Fruit fly (Drosophila melanogaster) whole organism, larva: Measurements from ENCODE around the gene saturn.

Source experiments
- noc ChIP-seq: fragments of 200-800 bp; sonication (Bioruptor generic); optimal IDR thresholded peaks from 3 replicates; lab custom pipeline; 2019; ENCODE audit warnings: missing biosample characterization, mild to moderate bottlenecking, missing genetic modification characterization, moderate library complexity

Gene saturn

DNA sequence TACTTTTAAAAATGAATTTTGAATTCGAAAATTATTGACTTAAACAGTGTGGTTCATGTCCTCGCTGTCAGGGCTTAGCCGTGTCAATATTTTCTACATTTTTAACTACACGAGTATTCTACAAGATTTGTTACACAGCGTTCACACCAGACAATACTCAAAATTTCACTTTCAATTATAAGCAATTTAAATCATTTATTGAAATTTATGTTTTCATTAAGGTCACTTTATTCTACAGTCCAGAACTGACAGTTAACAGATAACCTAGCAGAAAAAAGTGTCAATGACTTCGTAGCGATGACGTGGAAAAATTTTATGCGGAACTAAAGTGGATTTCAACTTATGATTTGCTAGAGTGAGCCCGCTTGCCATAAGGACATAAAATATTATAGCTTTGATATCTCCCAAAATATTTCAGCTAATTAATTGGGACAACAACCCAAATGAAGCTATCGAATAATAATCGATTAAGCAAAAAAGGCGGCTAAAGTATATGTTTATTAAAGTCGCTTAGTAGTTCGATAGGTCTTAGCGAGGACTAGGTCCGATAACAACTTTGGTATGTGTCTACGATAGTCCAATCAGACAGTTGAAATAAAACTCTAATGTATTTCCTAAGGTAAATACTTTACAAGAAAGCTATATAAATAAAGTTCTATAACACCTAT, 13.0 kb upstream of the saturn start:
- TF ChIP-seq noc (tag; lab: Kevin White, UChicago) = no peak

DNA sequence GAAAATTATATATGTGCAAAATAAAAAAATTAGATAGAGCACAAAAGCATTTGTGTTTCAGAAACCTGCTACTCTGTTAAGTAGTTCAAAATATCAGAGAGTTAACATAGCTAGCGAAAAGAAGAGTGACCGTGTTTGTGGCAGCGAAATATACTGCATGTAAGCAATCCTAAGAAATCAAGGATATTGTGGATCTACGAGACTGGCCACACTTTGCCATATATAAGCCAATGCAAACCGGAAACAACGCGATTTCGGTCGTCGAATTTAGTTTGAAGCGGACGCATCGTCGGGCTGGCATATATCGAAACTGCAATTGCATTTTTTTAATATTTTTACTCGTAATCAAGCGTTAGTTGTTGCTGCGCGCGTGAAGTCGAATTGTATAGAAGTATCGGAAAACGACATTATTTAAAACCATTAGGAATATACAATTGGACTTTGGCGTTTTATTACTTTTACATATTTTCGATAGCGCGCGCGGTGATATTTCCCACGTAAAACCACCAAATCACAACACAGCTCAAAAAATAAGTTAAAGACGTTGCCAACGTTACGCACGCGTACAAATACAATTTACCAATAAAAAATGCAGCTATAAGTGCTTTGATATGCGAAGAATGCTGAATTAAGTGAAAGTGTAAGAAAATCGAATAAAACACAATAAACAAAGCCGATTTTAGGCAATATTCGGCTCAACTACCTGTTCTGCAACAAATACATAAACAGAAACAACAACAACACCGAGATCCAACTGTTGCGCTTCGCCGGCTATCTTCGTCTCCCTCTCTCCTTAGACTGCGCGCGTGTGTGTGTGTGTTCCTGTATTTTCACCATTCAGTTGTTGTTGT, 12.3 kb upstream of the saturn start, which contains the start of gene nuf:
TSS of gene nuf (plus strand) at position 246 of the 851 bp plus-strand sequence.
- peak; percentile 19 for TF ChIP-seq noc (tag; lab: Kevin White, UChicago)

DNA sequence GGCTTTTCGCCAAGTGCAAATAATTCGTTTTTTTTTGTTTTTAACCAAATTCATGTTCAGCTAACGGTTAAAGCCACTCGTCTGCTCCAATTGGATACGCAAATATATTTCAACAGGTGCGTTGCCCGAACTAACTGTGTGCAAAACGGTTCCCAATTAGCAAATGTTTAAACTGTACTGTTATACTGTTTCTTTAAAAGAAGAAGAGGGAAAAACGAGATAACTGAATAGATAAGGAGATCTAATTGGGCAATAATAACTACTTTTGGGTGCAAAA, 11.7 kb upstream of the saturn start:
- TF ChIP-seq noc (tag; lab: Kevin White, UChicago) = no peak

DNA sequence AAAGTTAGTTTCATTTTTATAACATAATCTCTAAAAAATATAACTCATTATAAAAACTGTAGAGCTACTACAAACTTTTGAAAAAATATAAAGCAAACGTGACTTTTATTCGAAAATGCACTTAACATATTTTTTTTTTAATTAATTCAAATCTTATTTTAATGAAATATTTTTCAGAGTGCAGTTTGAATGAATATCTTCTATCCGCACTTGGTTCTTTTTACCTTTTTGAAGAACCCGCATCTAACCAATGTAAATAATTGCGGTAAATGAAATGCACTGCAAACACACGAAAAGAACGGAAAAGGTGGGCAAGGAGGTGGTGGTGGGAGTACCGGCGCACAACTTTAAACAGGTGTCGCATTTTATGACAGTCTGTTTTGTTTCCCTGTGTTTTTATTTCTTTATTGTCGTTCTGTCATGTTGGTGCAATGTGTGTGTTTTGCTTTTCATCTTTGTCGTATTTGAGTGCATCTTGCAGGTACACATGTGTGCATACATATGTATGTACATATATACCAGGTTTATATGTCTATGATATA, 9.1 kb upstream of the saturn start:
- TF ChIP-seq noc (tag; lab: Kevin White, UChicago) = no peak

DNA sequence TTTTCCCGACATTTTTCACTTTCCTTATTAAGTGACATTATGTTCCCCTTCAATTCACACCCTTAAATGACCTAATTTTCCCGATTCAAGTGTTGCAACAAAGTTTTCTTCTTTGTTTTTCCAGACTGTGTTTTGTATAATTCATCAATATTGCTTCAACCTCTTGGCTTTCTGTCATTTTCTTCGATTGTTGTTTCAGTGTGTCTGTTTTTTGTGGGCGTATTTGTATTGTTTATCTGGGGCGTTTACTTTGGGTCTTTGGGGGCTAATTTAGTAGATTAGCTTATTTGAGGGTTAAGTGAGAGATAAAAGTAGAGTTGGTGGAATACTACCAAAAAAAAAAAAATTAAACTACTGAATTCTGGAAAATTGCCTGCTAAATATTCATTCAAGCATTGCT, 7.4 kb upstream of the saturn start:
- no peak for TF ChIP-seq noc (tag; lab: Kevin White, UChicago)

DNA sequence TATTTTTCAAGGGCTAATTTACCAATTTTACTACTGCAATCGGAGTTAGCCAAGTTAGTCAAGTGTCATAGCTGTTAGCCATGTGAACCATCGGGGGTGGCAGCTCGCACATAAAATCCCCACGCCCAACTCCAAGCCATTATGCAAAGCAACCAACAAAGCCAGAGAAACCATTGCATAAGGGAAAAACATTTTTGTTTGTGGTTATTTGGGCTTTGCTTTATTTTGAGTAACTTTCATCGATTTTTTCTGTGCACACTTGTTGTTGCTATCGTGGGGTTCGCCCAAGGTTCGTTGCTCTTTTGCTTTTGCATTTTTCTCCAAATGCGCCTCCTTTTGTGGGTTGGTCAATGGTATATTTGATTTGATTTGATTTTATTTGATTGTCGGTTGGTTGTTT, 4.9 kb upstream of the saturn start:
- no peak for TF ChIP-seq noc (tag; lab: Kevin White, UChicago)

DNA sequence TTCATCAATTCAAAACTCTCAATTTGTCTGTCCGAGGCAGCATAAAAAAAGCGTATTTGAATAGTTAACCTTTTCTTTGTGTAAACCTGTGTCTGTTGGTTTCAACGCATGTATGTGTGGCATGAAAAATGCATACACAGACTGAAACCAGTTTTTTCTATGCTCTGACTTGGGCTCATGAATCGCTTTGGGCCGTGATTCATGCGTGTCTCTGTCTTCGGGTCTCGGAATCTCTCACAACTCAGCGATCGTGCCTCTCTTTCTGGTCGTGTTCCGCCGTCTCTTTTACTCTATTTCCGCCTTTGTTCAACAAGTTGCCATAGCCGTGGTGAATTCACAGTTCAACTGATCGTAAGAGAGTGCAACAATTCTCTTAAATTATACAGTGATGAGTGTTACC, 2.2 kb upstream of the saturn start:
- TF ChIP-seq noc (tag; lab: Kevin White, UChicago) = peak; percentile 8

DNA sequence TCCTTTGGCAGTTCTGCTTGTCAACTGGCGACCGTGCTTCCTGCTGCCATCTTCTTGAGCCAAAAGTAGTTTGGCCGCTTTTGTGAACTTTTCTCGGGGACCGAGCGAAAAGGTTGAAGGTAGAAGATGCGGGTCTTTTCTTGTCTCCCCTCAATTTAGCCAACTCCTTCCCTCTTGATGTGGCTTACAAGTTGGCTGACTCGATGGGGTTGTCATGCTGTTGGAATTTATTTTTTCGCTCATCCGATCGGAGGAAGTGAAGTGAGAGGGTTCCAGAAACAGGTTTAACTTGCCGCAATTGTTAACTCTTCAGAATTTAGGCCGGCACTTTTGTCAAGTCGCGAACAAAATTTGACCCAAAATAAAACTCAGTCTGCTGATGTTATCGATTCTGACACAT, 805 bp upstream of the saturn start:
- no peak for TF ChIP-seq noc (tag; lab: Kevin White, UChicago)

DNA sequence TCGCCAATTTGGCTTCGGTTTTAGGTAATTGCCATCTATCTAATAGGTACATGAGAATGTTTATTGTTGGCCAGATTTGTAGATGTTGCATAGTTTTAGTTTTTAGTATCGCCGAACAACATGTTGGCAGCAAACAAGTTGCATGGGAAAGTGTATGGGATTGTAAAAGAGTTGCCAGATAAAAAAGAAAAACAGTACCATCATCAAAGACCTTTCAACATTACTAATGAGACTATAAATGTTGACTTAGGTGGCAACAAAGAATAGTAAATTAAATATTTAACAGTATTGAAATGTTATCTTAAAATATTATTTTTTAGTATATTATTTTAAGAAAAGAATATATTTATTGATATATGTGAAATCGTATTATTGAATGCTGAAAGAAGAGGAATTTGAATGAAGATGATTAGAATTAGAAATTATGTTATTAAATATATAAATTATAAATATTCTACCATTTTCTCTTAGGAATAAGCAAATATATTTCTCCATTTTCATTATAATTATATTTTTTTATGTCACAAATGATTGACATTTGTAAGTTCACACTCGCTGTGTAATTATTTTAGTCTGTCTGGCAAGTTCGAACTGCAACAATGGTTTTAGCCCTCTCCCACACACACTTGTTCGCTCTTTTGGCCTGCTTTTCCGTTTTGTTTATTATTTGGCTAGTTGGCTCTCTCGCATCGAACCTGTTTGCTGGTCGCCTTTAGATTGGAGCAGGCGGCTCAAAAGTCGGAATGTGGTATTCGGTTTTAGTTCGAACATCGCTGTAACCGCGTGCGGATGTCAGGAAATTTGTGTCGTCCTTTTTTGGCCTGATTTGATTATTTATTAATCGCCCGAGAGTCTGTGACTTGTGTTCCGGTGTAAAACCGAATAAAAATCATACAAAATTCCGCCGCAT, 1.8 kb downstream of the saturn start:
- no peak for TF ChIP-seq noc (tag; lab: Kevin White, UChicago)

DNA sequence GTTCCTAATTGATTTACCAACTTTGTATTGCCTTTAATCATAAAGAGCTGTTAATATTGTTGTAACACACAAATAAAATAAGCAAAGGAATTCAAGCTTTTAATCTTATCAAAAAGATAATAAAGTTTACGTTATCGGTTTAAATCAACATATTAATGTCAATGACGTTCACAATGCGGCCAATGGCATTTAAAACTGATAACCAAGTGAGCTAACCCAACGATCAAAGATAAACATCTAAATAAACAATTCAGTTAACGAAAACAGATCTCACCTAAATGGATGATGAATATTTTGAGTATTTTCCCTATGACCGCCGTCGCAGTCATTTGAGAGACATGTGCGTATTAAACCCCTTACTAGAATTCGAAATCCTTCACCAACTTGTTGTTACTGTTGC, 4.2 kb downstream of the saturn start:
- no peak for TF ChIP-seq noc (tag; lab: Kevin White, UChicago)

DNA sequence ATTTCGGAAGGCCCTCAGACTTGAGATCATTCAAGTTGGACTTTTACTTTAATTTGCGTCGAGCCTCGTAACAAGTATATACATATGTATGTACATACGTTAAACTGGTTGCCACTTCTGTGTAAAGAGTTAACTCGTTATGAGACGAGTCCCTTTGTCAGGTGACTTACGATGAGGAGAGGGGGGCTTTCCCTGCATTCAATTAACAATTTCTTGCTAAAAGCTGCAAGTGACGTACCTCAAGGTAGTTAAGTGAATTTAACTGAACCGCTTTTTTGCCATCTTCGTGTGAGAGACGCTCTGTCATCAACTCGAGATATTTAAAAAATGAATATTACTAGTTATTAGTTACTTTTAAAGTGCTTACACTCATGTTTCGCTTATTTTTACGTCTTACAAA, 5.9 kb downstream of the saturn start:
- no peak for TF ChIP-seq noc (tag; lab: Kevin White, UChicago)

DNA sequence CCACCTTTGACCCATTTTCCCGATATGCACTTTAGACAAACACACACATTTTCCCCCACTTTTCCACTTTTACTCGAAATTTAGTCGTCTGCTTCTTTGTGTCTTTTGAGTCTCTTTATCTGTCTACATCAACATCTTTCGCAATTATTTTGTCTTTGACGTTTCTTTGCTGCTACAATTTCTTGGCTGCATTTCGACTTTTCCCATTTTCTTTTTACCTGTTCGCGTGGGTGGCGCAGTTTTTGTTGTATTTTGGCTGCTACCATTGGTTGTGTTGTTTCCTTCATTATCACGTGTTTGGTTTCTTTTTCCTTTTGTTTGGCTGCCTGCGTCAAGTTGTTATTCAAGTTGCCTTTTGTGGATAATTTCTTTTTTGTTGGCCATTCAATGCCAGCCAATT, 8.5 kb downstream of the saturn start:
- TF ChIP-seq noc (tag; lab: Kevin White, UChicago) = no peak

DNA sequence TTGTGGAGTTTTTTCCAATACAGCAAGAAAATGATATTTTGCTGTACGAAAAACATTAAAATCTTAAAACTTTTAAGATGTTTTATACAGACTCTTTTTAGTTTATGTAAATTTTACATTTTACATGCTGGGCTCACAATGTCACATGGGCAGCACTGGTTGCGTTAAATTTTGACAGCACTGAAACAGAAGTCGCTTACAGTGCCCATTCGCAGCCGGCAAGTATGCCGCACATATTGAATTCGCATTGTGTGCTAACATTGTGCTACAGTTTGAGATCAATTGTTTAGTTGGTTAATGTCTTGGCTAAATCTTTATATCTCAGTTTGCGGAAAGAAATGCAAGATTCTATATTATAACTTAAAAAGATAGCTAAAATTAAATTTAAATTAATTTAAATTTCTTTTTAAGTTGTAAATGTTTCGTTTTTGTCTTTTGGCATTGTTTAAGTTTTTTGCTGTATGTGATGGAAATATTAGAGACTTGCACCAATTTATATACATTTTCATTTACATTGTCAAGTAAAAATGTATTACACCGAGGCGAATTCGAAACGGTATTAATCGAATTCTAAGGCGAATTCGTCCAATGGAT, 9.3 kb downstream of the saturn start:
- no peak for TF ChIP-seq noc (tag; lab: Kevin White, UChicago)

DNA sequence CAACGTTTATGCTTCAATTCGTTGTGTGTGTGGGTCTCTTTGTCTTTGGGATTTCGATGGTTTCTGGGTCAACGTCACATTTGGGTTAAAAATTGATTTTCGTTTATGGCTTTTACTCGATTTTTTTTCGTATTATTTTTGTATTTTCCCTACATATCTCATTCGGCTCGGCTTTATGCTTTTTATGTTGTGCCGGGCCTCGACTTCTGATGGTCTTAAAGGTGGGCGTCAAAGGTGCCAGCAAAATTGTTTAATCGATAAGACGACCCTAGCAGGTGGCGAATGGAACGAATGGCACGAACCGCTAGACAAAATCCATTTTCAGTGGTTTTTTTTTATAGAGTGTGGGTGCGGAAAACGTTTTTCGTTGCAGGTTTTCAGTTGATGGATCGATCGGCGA, 13.0 kb downstream of the saturn start:
- TF ChIP-seq noc (tag; lab: Kevin White, UChicago) = no peak

DNA sequence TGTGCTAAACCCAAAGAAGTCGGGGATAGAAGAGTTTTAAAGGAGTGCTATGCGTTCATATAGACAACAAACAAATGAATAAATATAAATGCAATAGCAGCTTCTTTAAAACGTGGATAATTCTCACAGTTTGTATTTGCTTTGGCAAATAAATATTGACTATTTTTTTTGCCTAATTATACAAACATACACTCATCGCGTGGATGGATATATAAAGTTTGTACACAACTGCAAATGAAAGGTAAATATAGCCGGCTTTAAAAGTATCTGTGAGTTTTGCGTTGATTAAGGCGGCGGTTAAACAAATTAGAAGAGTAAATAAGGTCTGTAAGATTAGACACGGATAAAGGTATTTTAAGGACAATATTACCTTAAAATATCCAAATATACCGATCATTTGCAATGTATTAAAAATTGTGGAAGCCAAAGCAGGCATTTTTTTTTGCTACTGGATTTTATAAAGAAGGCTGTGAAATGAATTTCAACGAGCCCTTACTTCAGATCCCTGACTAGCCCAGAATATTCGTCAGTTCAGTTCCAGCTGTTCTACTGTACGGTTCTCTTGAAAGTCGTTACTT, 14.6 kb downstream of the saturn start, which contains the start of gene CG7768:
TSS of gene CG7768 (plus strand) at position 528 of the 578 bp plus-strand sequence.
- TF ChIP-seq noc (tag; lab: Kevin White, UChicago) = peak; percentile 88
